Worm (Caenorhabditis elegans) whole organism, L3 larva: ENCODE measurements around the gene Y51B9A.6.

Source experiments
- nhr-11 ChIP-seq: fragments of 150-350 bp; optimal IDR thresholded peaks from 2 replicates; lab custom pipeline; 2014; ENCODE audit warnings: missing biosample characterization, missing genetic modification characterization
- nhr-237 ChIP-seq: fragments of 150-350 bp; optimal IDR thresholded peaks from 2 replicates; lab custom pipeline; 2014; ENCODE audit warnings: missing biosample characterization, missing genetic modification characterization

- TF ChIP-seq nhr-11 (tag; lab: Kevin White, UChicago) = no peak
- TF ChIP-seq nhr-237 (tag; lab: Kevin White, UChicago) = no peak
These were observed 28.2 kb downstream of the Y51B9A.6 start, which contains the start of gene C06C3.12 for ce11 chrII:9374807-9375206.
